Worm (Caenorhabditis elegans) whole organism, L2 larva: ENCODE results near the gene Y37E11AL.3.

Source experiments
- C34F6.9 ChIP-seq: fragments of 150-350 bp; optimal IDR thresholded peaks from 2 replicates; lab custom pipeline; 2014; ENCODE audit warnings: missing biosample characterization, missing genetic modification characterization
- F13H6.1 ChIP-seq: sonication (generic microtip); optimal IDR thresholded peaks from 2 replicates; lab custom pipeline; 2016; ENCODE audit warnings: missing genetic modification characterization, missing compliant biosample characterization
- R02D3.7 ChIP-seq: fragments of 150-350 bp; optimal IDR thresholded peaks from 2 replicates; lab custom pipeline; 2014; ENCODE audit warnings: missing biosample characterization, missing genetic modification characterization
- Y55F3AM.14 ChIP-seq: fragments of 200-800 bp; sonication (Bioruptor generic); optimal IDR thresholded peaks from 2 replicates; lab custom pipeline; 2018; ENCODE audit warnings: mild to moderate bottlenecking, missing genetic modification characterization, missing compliant biosample characterization
- ZK546.5 ChIP-seq: sonication (generic microtip); optimal IDR thresholded peaks from 2 replicates; lab custom pipeline; 2017; ENCODE audit warnings: missing biosample characterization, missing genetic modification characterization
- alr-1 ChIP-seq: fragments of 150-350 bp; optimal IDR thresholded peaks from 2 replicates; lab custom pipeline; 2014; ENCODE audit warnings: missing biosample characterization, missing genetic modification characterization
- aly-2 ChIP-seq: fragments of 150-350 bp; optimal IDR thresholded peaks from 2 replicates; lab custom pipeline; 2014; ENCODE audit warnings: missing biosample characterization, missing genetic modification characterization
- ama-1 ChIP-seq: fragments of 150-350 bp; optimal IDR thresholded peaks from 2 replicates; lab custom pipeline; 2018; ENCODE audit warnings: inconsistent platforms
- blmp-1 ChIP-seq: sonication (generic microtip); optimal IDR thresholded peaks from 2 replicates; lab custom pipeline; 2017; ENCODE audit warnings: missing genetic modification characterization, mild to moderate bottlenecking, missing compliant biosample characterization, antibody characterized with exemption, moderate library complexity; ENCODE audit not compliant: insufficient read depth
- ceh-16 ChIP-seq: fragments of 150-350 bp; optimal IDR thresholded peaks from 2 replicates; lab custom pipeline; 2014; ENCODE audit warnings: missing biosample characterization, missing genetic modification characterization
- ceh-82 ChIP-seq: fragments of 150-350 bp; optimal IDR thresholded peaks from 2 replicates; lab custom pipeline; 2014; ENCODE audit warnings: missing biosample characterization, missing genetic modification characterization
- crh-2 ChIP-seq: sonication (generic microtip); optimal IDR thresholded peaks from 2 replicates; lab custom pipeline; 2017; ENCODE audit warnings: missing biosample characterization, missing genetic modification characterization
- dmd-4 ChIP-seq: sonication (generic microtip); optimal IDR thresholded peaks from 2 replicates; lab custom pipeline; 2017; ENCODE audit warnings: missing biosample characterization, missing genetic modification characterization
- egl-27 ChIP-seq: sonication (generic microtip); optimal IDR thresholded peaks from 3 replicates; lab custom pipeline; 2017; ENCODE audit warnings: missing biosample characterization, missing genetic modification reagents, missing genetic modification characterization
- elt-1 ChIP-seq: fragments of 150-350 bp; optimal IDR thresholded peaks from 2 replicates; lab custom pipeline; 2014; ENCODE audit warnings: missing biosample characterization, missing genetic modification characterization
- elt-3 ChIP-seq: sonication (generic microtip); optimal IDR thresholded peaks from 2 replicates; lab custom pipeline; 2017; ENCODE audit warnings: missing biosample characterization, missing genetic modification characterization
- fos-1 ChIP-seq: fragments of 150-350 bp; optimal IDR thresholded peaks from 2 replicates; lab custom pipeline; 2014; ENCODE audit warnings: missing biosample characterization, missing genetic modification characterization
- gmeb-1 ChIP-seq: fragments of 150-350 bp; optimal IDR thresholded peaks from 2 replicates; lab custom pipeline; 2014; ENCODE audit warnings: missing biosample characterization, missing genetic modification characterization
- lin-11 ChIP-seq: fragments of 150-350 bp; sonication (generic microtip); optimal IDR thresholded peaks from 2 replicates; lab custom pipeline; 2014; ENCODE audit warnings: missing biosample characterization, missing genetic modification characterization, inconsistent platforms, mixed read lengths
- lin-13 ChIP-seq: fragments of 150-350 bp; optimal IDR thresholded peaks from 2 replicates; lab custom pipeline; 2014; ENCODE audit warnings: missing biosample characterization, missing genetic modification reagents, missing genetic modification characterization
- lin-39 ChIP-seq: fragments of 150-350 bp; optimal IDR thresholded peaks from 2 replicates; lab custom pipeline; 2014; ENCODE audit warnings: missing biosample characterization, missing genetic modification reagents, missing genetic modification characterization
- lsy-2 ChIP-seq, 2 experiments: fragments of 150-350 bp in 1 of 2; sonication (generic microtip) in 1 of 2; optimal IDR thresholded peaks; 2 replicates each; lab custom pipeline; 2014 to 2017; ENCODE audit warnings: missing biosample characterization in 2 of 2, missing genetic modification characterization in 2 of 2
- mbf-1 ChIP-seq: sonication (generic microtip); optimal IDR thresholded peaks from 2 replicates; lab custom pipeline; 2017; ENCODE audit warnings: missing biosample characterization, missing genetic modification characterization
- mdl-1 ChIP-seq, 2 experiments: fragments of 150-350 bp in 1 of 2; sonication (generic microtip) in 1 of 2; optimal IDR thresholded peaks; 2 replicates each; lab custom pipeline; 2017; ENCODE audit warnings: missing biosample characterization in 2 of 2, missing genetic modification characterization in 2 of 2
- nhr-10 ChIP-seq: sonication (generic microtip); optimal IDR thresholded peaks from 2 replicates; lab custom pipeline; 2017; ENCODE audit warnings: missing biosample characterization, missing genetic modification characterization
- nhr-11 ChIP-seq: fragments of 150-350 bp; optimal IDR thresholded peaks from 2 replicates; lab custom pipeline; 2014; ENCODE audit warnings: missing biosample characterization, missing genetic modification characterization
- nhr-12 ChIP-seq: fragments of 150-350 bp; optimal IDR thresholded peaks from 2 replicates; lab custom pipeline; 2014; ENCODE audit warnings: missing biosample characterization, missing genetic modification characterization
- nhr-129 ChIP-seq: fragments of 150-350 bp; optimal IDR thresholded peaks from 2 replicates; lab custom pipeline; 2014; ENCODE audit warnings: missing biosample characterization, missing genetic modification characterization
- nhr-21 ChIP-seq: fragments of 150-350 bp; optimal IDR thresholded peaks from 2 replicates; lab custom pipeline; 2014; ENCODE audit warnings: missing biosample characterization, missing genetic modification characterization
- nhr-23 ChIP-seq: fragments of 150-350 bp; optimal IDR thresholded peaks from 2 replicates; lab custom pipeline; 2014; ENCODE audit warnings: missing biosample characterization, missing genetic modification reagents, missing genetic modification characterization
- nhr-237 ChIP-seq: fragments of 150-350 bp; optimal IDR thresholded peaks from 2 replicates; lab custom pipeline; 2014; ENCODE audit warnings: missing biosample characterization, missing genetic modification characterization
- nhr-25 ChIP-seq: fragments of 150-350 bp; sonication (generic microtip); optimal IDR thresholded peaks from 3 replicates; lab custom pipeline; 2014; ENCODE audit warnings: missing biosample characterization, missing genetic modification characterization
- nhr-6 ChIP-seq: fragments of 150-350 bp; optimal IDR thresholded peaks from 2 replicates; lab custom pipeline; 2014; ENCODE audit warnings: missing biosample characterization, missing genetic modification characterization
- nhr-77 ChIP-seq: fragments of 150-350 bp; optimal IDR thresholded peaks from 2 replicates; lab custom pipeline; 2014; ENCODE audit warnings: missing biosample characterization, missing genetic modification characterization
- sem-4 ChIP-seq: fragments of 150-350 bp; optimal IDR thresholded peaks from 2 replicates; lab custom pipeline; 2014; ENCODE audit warnings: missing biosample characterization, missing genetic modification reagents, missing genetic modification characterization
- skn-1 ChIP-seq: sonication (generic microtip); optimal IDR thresholded peaks from 2 replicates; lab custom pipeline; 2017; ENCODE audit warnings: missing biosample characterization, missing genetic modification characterization
- sma-3 ChIP-seq: sonication (generic microtip); optimal IDR thresholded peaks from 2 replicates; lab custom pipeline; 2016; ENCODE audit warnings: missing genetic modification reagents, missing genetic modification characterization, missing compliant biosample characterization
- sma-9 ChIP-seq, 2 experiments: fragments of 150-350 bp in 1 of 2; sonication (generic microtip) in 1 of 2; optimal IDR thresholded peaks; 2 replicates each; lab custom pipeline; 2014 to 2016; ENCODE audit warnings: missing genetic modification characterization in 2 of 2, mild to moderate bottlenecking in 1 of 2, missing biosample characterization in 1 of 2, missing compliant biosample characterization in 1 of 2, missing genetic modification reagents in 1 of 2, moderate library complexity in 1 of 2
- snpc-4 ChIP-seq: fragments of 150-350 bp; optimal IDR thresholded peaks from 2 replicates; lab custom pipeline; 2014; ENCODE audit warnings: missing biosample characterization, missing genetic modification characterization
- unc-39 ChIP-seq: fragments of 150-350 bp; optimal IDR thresholded peaks from 2 replicates; lab custom pipeline; 2014; ENCODE audit warnings: missing biosample characterization, missing genetic modification characterization
- unc-55 ChIP-seq: fragments of 150-350 bp; sonication (generic microtip); optimal IDR thresholded peaks from 3 replicates; lab custom pipeline; 2014; ENCODE audit warnings: missing biosample characterization, missing genetic modification reagents, missing genetic modification characterization
- unc-62 ChIP-seq: fragments of 150-350 bp; optimal IDR thresholded peaks from 2 replicates; lab custom pipeline; 2014; ENCODE audit warnings: missing biosample characterization, missing genetic modification reagents, missing genetic modification characterization
- ztf-1 ChIP-seq: fragments of 200-800 bp; sonication (Bioruptor generic); conservative IDR thresholded peaks from 2 replicates; pipeline ENCODE4 v1.3.6; 2022; ENCODE audit warnings: missing genetic modification characterization, missing compliant biosample characterization
- ztf-11 ChIP-seq: sonication (generic microtip); optimal IDR thresholded peaks from 2 replicates; lab custom pipeline; 2017; ENCODE audit warnings: missing biosample characterization, missing genetic modification characterization
- ztf-4 ChIP-seq: fragments of 150-350 bp; optimal IDR thresholded peaks from 2 replicates; lab custom pipeline; 2014; ENCODE audit warnings: missing biosample characterization, missing genetic modification characterization

Y37E11AL.3 gene

DNA sequence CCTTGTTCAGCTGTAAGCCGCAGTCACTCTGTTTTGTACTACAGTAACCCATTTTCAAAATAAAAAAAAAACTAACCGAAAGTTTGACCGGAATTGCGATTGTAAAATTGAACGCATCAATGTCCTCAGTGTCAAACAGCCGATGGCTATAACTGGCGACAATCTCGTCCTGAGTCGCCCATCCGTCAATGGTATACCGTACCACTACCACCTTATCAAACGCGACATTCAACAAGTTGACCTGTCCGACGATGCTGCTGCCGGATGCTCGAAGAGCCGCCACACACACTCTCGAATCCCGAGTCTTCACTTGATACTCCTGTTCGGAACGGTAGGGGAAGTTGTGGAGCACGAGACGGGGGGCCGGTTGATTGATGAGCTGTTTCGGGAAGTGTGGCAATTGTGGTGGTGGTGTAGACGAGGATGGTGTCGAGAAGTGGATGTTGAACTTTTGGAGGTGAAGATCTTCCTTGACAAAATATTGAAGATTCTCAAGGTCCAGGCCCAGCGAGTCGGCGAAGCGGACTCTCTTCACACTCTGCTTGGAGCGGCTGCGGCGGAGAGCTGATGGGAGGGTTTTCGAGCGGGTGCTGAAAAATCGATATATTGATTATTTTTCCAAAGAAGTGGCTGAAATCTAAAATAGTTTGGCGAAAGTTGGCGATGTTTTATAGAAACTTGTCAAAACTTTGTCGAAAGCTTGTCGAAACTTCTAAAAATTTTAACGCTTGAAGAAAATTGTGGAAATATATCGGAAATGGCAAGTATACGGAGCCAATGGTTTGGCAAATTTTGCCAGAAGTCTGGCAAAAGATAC lies 48.2 kb upstream of the Y37E11AL.3 start:
- TF ChIP-seq egl-27 (no peak), unc-39 (no peak), skn-1 (tag; lab: Kevin White, UChicago) (no peak)

DNA sequence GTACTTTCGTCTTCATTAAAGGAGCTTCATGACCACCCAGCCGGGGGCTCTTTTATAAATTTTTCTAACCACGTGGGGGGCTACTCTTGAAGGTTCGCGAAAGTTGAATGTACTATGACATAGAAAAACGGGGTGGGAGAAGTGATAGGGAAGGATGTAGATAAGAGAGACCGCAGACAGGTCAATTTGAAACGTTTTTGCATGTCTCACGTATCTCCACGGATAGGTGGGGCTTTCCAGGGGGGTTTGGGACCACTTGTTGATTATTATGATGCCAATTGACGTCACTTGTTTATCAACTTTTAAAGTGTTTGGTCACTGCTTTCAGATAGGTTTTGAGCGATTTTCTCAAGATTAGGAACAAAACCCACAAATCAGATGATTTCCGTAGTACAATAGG lies 47.2 kb upstream of the Y37E11AL.3 start:
- TF ChIP-seq ztf-4, result peak; percentile 52
- TF ChIP-seq lsy-2 (tag; optimal IDR thresholded peaks at IDR 0.05; lab: Kevin White, UChicago), result peak in 1 of 2 experiments; percentile 41
- TF ChIP-seq nhr-129 (tag; lab: Kevin White, UChicago), result peak; percentile 59
- TF ChIP-seq sma-9 (GFP tag; optimal IDR thresholded peaks at IDR 0.05; lab: Kevin White, UChicago), result peak; percentile 77
- TF ChIP-seq sma-9 (tag; optimal IDR thresholded peaks at IDR 0.05; lab: Kevin White, UChicago), result no peak
- peak; percentile 13 for TF ChIP-seq crh-2 (tag; lab: Kevin White, UChicago)
- peak; percentile 9 for TF ChIP-seq gmeb-1
- no peak for TF ChIP-seq fos-1 (tag; lab: Kevin White, UChicago)
- TF ChIP-seq ztf-11 (tag; lab: Kevin White, UChicago), result no peak
- no peak for TF ChIP-seq ama-1 (lab: Kevin White, UChicago)
- peak; percentile 82 for TF ChIP-seq F13H6.1 (tag; lab: Kevin White, UChicago)
- TF ChIP-seq R02D3.7 (tag; lab: Kevin White, UChicago), result no peak
- TF ChIP-seq C34F6.9, result peak; percentile 26
- TF ChIP-seq nhr-25, result peak; percentile 43
- TF ChIP-seq, all 48 proteins: peak for 9

DNA sequence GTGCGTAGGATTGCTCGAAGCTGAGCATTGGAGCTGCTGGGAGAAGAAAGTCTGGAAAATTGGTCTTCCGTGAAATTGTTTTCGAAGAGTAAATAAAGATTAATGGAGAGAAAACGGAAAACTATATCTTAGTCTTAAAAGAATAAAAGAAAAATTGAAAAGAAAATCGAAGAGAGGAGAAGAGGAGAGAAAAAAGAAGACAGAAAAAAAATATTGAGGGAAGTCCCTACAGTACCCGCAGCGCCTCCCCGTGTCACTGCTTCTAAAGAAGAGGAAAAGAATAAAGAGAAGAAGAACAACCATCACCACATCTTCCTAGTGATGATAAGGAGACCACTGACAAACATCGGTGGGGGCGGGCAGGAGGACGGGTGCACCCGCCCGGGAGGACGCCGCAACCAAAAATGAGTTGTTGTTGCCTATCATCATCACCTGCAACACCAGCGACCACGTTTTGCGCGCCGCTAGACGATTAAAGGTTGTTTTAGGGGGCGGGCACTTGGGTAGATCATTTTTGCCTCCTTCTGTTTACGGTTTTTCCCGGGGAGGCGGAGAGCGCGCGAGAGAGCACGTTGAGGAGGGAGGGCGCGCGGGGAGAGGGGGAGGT lies 46.0 kb upstream of the Y37E11AL.3 start, which contains the start of gene CC8.2:
TSS of gene CC8.2 (minus strand) at position 51 of the 607 bp plus-strand sequence.
- peak; percentile 20 for TF ChIP-seq egl-27
- no peak for TF ChIP-seq lin-39
- TF ChIP-seq ztf-4, result no peak
- TF ChIP-seq C34F6.9, result no peak
- TF ChIP-seq elt-1 (tag; lab: Kevin White, UChicago), result no peak
- TF ChIP-seq lin-11 (tag; lab: Kevin White, UChicago), result no peak
- TF ChIP-seq ztf-11 (tag; lab: Kevin White, UChicago), result no peak
- TF ChIP-seq mbf-1, result no peak
- TF ChIP-seq sem-4 (tag; lab: Kevin White, UChicago), result no peak
- TF ChIP-seq nhr-77 (tag; lab: Kevin White, UChicago), result no peak
- peak; percentile 55 for TF ChIP-seq sma-3 (GFP tag; lab: Kevin White, UChicago)
- peak; percentile 82 for TF ChIP-seq nhr-21
- no peak for TF ChIP-seq nhr-237
- TF ChIP-seq unc-39, result no peak
- peak in 1 of 2 experiments; percentile 15 for TF ChIP-seq lsy-2 (tag; optimal IDR thresholded peaks at IDR 0.05; lab: Kevin White, UChicago)
- TF ChIP-seq Y55F3AM.14, result peak; percentile 38
- TF ChIP-seq blmp-1 (tag; lab: Kevin White, UChicago), result peak; percentile 65
- no peak for TF ChIP-seq nhr-23 (tag; lab: Kevin White, UChicago)
- no peak for TF ChIP-seq nhr-10
- no peak for TF ChIP-seq ceh-16
- TF ChIP-seq aly-2 (tag; lab: Kevin White, UChicago), result no peak
- no peak for TF ChIP-seq snpc-4 (tag; lab: Kevin White, UChicago)
- TF ChIP-seq dmd-4 (tag; lab: Kevin White, UChicago), result no peak
- TF ChIP-seq sma-9 (GFP tag; optimal IDR thresholded peaks at IDR 0.05; lab: Kevin White, UChicago), result peak; percentile 91
- TF ChIP-seq sma-9 (tag; optimal IDR thresholded peaks at IDR 0.05; lab: Kevin White, UChicago), result no peak
- no peak for TF ChIP-seq ama-1 (lab: Kevin White, UChicago)
- peak; percentile 81 for TF ChIP-seq nhr-129 (tag; lab: Kevin White, UChicago)
- TF ChIP-seq skn-1 (tag; lab: Kevin White, UChicago), result no peak
- no peak for TF ChIP-seq ztf-1
- no peak for TF ChIP-seq fos-1 (tag; lab: Kevin White, UChicago)
- peak; percentile 71 for TF ChIP-seq nhr-25
- no peak for TF ChIP-seq nhr-12 (tag; lab: Kevin White, UChicago)
- no peak for TF ChIP-seq nhr-6
- TF ChIP-seq gmeb-1, result peak; percentile 15
- TF ChIP-seq elt-3 (tag; lab: Kevin White, UChicago), result no peak
- TF ChIP-seq crh-2 (tag; lab: Kevin White, UChicago), result no peak
- TF ChIP-seq ceh-82 (tag; lab: Kevin White, UChicago), result no peak
- TF ChIP-seq unc-55 (GFP tag; lab: Kevin White, UChicago), result no peak
- no peak for TF ChIP-seq lin-13 (GFP tag; lab: Kevin White, UChicago)
- no peak for TF ChIP-seq ZK546.5
- TF ChIP-seq nhr-11 (tag; lab: Kevin White, UChicago), result no peak
- TF ChIP-seq mdl-1 (tag; optimal IDR thresholded peaks at IDR 0.05; lab: Kevin White, UChicago), result peak; percentile 15 to 41
- no peak for TF ChIP-seq R02D3.7 (tag; lab: Kevin White, UChicago)
- TF ChIP-seq F13H6.1 (tag; lab: Kevin White, UChicago), result peak; percentile 11
- TF ChIP-seq alr-1 (tag; lab: Kevin White, UChicago), result no peak
- TF ChIP-seq unc-62 (GFP tag; lab: Kevin White, UChicago), result no peak
